Worm (Caenorhabditis elegans) whole organism, L4 larva: Measurements from ENCODE around the gene lips-1.

Experiments used
- F10B5.3 ChIP-seq: sonication (generic microtip); optimal IDR thresholded peaks from 2 replicates; lab custom pipeline; 2016; ENCODE audit warnings: mild to moderate bottlenecking, missing genetic modification characterization, missing compliant biosample characterization
- F26F4.8 ChIP-seq: fragments of 200-800 bp; sonication (Bioruptor generic); conservative IDR thresholded peaks from 2 replicates; pipeline ENCODE4 v1.3.6; 2022; ENCODE audit warnings: missing genetic modification characterization, missing compliant biosample characterization
- F49E8.2 ChIP-seq: sonication (generic microtip); optimal IDR thresholded peaks from 2 replicates; lab custom pipeline; 2016; ENCODE audit warnings: missing compliant biosample characterization, mild to moderate bottlenecking, missing genetic modification characterization, borderline replicate concordance
- T20F7.1 ChIP-seq: fragments of 200-800 bp; sonication (Bioruptor generic); optimal IDR thresholded peaks from 2 replicates; lab custom pipeline; 2018; ENCODE audit warnings: mild to moderate bottlenecking, missing genetic modification characterization, missing compliant biosample characterization
- ZK546.5 ChIP-seq, 2 experiments: sonication (generic microtip); optimal IDR thresholded peaks; 2 replicates each; lab custom pipeline; 2017; ENCODE audit warnings: missing biosample characterization in 2 of 2, missing genetic modification characterization in 2 of 2
- aha-1 ChIP-seq: fragments of 150-350 bp; peaks from one replicate; lab custom pipeline; 2014; ENCODE audit warnings: missing biosample characterization, missing genetic modification characterization
- attf-4 ChIP-seq: sonication (generic microtip); optimal IDR thresholded peaks from 3 replicates; lab custom pipeline; 2017; ENCODE audit warnings: missing biosample characterization, missing genetic modification characterization
- ceh-28 ChIP-seq: fragments of 150-350 bp; optimal IDR thresholded peaks from 2 replicates; lab custom pipeline; 2014; ENCODE audit warnings: missing biosample characterization, missing genetic modification reagents, missing genetic modification characterization
- ceh-32 ChIP-seq: sonication (generic microtip); optimal IDR thresholded peaks from 2 replicates; lab custom pipeline; 2016; ENCODE audit warnings: mild to moderate bottlenecking, missing genetic modification characterization, missing compliant biosample characterization; ENCODE audit not compliant: poor library complexity
- ceh-44 ChIP-seq: fragments of 200-800 bp; sonication (Bioruptor generic); IDR thresholded peaks from 2 replicates; pipeline ENCODE4 v1.3.6; 2022; ENCODE audit warnings: missing genetic modification reagents, missing genetic modification characterization, missing compliant biosample characterization
- ces-1 ChIP-seq: fragments of 150-350 bp; sonication (generic microtip); optimal IDR thresholded peaks from 4 replicates; lab custom pipeline; 2014; ENCODE audit warnings: missing biosample characterization, missing genetic modification reagents, missing genetic modification characterization
- daf-12 ChIP-seq: fragments of 150-350 bp; optimal IDR thresholded peaks from 2 replicates; lab custom pipeline; 2014; ENCODE audit warnings: missing biosample characterization, missing genetic modification reagents, missing genetic modification characterization
- daf-16 ChIP-seq, 3 experiments: sonication (generic microtip); optimal IDR thresholded peaks; 2 replicates each; lab custom pipeline; 2016 to 2017; ENCODE audit warnings: missing genetic modification characterization in 3 of 3, missing genetic modification reagents in 3 of 3, mild to moderate bottlenecking in 2 of 3, missing compliant biosample characterization in 2 of 3, missing biosample characterization in 1 of 3, moderate library complexity in 1 of 3
- dmd-8 ChIP-seq: fragments of 200-800 bp; sonication (Bioruptor generic); IDR thresholded peaks from 2 replicates; pipeline ENCODE4 v1.3.6; 2022; ENCODE audit warnings: missing genetic modification characterization, missing compliant biosample characterization
- dve-1 ChIP-seq: sonication (generic microtip); optimal IDR thresholded peaks from 2 replicates; lab custom pipeline; 2017; ENCODE audit warnings: antibody characterized with exemption, mild to moderate bottlenecking, missing genetic modification characterization, missing compliant biosample characterization; ENCODE audit not compliant: insufficient read depth
- fos-1 ChIP-seq: fragments of 150-350 bp; optimal IDR thresholded peaks from 2 replicates; lab custom pipeline; 2014; ENCODE audit warnings: missing biosample characterization, missing genetic modification characterization
- gei-8 ChIP-seq: fragments of 200-800 bp; sonication (Bioruptor generic); optimal IDR thresholded peaks from 2 replicates; lab custom pipeline; 2018; ENCODE audit warnings: mild to moderate bottlenecking, missing genetic modification characterization, missing compliant biosample characterization
- hif-1 ChIP-seq, 2 experiments: sonication (generic microtip); optimal IDR thresholded peaks; 2 replicates each; lab custom pipeline; 2016 to 2017; ENCODE audit warnings: missing compliant biosample characterization in 2 of 2, missing genetic modification characterization in 2 of 2, missing genetic modification reagents in 2 of 2, missing genotype in 2 of 2, mild to moderate bottlenecking in 1 of 2
- hlh-11 ChIP-seq: fragments of 200-800 bp; sonication (Bioruptor generic); optimal IDR thresholded peaks from 2 replicates; lab custom pipeline; 2018; ENCODE audit warnings: mild to moderate bottlenecking, missing genetic modification characterization, missing compliant biosample characterization
- hlh-30 ChIP-seq: sonication (generic microtip); optimal IDR thresholded peaks from 2 replicates; lab custom pipeline; 2017; ENCODE audit warnings: antibody characterized with exemption, mild to moderate bottlenecking, missing genetic modification characterization, missing compliant biosample characterization; ENCODE audit not compliant: insufficient read depth
- hmg-1.1 ChIP-seq: fragments of 200-800 bp; sonication (Bioruptor generic); IDR thresholded peaks from 2 replicates; pipeline ENCODE4 v1.3.6; 2022; ENCODE audit warnings: missing genetic modification reagents, missing genetic modification characterization, missing compliant biosample characterization
- jun-1 ChIP-seq: fragments of 150-350 bp; optimal IDR thresholded peaks from 2 replicates; lab custom pipeline; 2014; ENCODE audit warnings: missing biosample characterization, missing genetic modification reagents, missing genetic modification characterization
- lin-1 ChIP-seq: fragments of 200-800 bp; sonication (Bioruptor generic); IDR thresholded peaks from 2 replicates; pipeline ENCODE4 v1.3.6; 2022; ENCODE audit warnings: missing genetic modification reagents, missing genetic modification characterization, missing compliant biosample characterization
- lsy-2 ChIP-seq, 2 experiments: fragments of 150-350 bp in 1 of 2; sonication (generic microtip) in 1 of 2; optimal IDR thresholded peaks; 2 replicates each; lab custom pipeline; 2014 to 2017; ENCODE audit warnings: missing biosample characterization in 2 of 2, missing genetic modification characterization in 2 of 2
- mdl-1 ChIP-seq, 2 experiments: fragments of 150-350 bp in 1 of 2; sonication (generic microtip) in 1 of 2; optimal IDR thresholded peaks; 2 replicates each; lab custom pipeline; 2014 to 2017; ENCODE audit warnings: missing biosample characterization in 2 of 2, missing genetic modification characterization in 2 of 2
- mep-1 ChIP-seq: fragments of 150-350 bp; sonication (generic microtip); optimal IDR thresholded peaks from 3 replicates; lab custom pipeline; 2014; ENCODE audit warnings: missing biosample characterization, missing genetic modification characterization
- mxl-3 ChIP-seq: fragments of 200-800 bp; sonication (Bioruptor generic); optimal IDR thresholded peaks from 2 replicates; lab custom pipeline; 2018; ENCODE audit warnings: mild to moderate bottlenecking, missing genetic modification characterization, missing compliant biosample characterization
- nhr-10 ChIP-seq: fragments of 150-350 bp; optimal IDR thresholded peaks from 2 replicates; lab custom pipeline; 2014; ENCODE audit warnings: missing biosample characterization, missing genetic modification characterization
- nhr-102 ChIP-seq: sonication (generic microtip); optimal IDR thresholded peaks from 2 replicates; lab custom pipeline; 2016; ENCODE audit warnings: mild to moderate bottlenecking, missing genetic modification characterization, moderate library complexity, missing compliant biosample characterization
- nhr-25 ChIP-seq: sonication (generic microtip); optimal IDR thresholded peaks from 2 replicates; lab custom pipeline; 2017; ENCODE audit warnings: missing genetic modification characterization, mild to moderate bottlenecking, missing compliant biosample characterization, antibody characterized with exemption, moderate library complexity, borderline replicate concordance; ENCODE audit not compliant: insufficient read depth
- nhr-48 ChIP-seq: sonication (generic microtip); optimal IDR thresholded peaks from 2 replicates; lab custom pipeline; 2016; ENCODE audit warnings: mild to moderate bottlenecking, missing genetic modification characterization, missing compliant biosample characterization
- pha-4 ChIP-seq, 2 experiments: fragments of 150-350 bp in 1 of 2; fragments of 200-800 bp in 1 of 2; sonication (Bioruptor generic) in 1 of 2; IDR thresholded peaks in 1 of 2; optimal IDR thresholded peaks in 1 of 2; 2 replicates each; pipeline versions ENCODE4 v1.3.6 to Lab custom; 2014 to 2022; ENCODE audit warnings: missing genetic modification characterization in 2 of 2, missing genetic modification reagents in 2 of 2, missing biosample characterization in 1 of 2, missing compliant biosample characterization in 1 of 2
- php-3 ChIP-seq: fragments of 200-800 bp; sonication (Bioruptor generic); IDR thresholded peaks from 2 replicates; pipeline ENCODE4 v1.3.6; 2022; ENCODE audit warnings: missing genetic modification reagents, missing genetic modification characterization, missing compliant biosample characterization
- pqm-1 ChIP-seq: sonication (generic microtip); optimal IDR thresholded peaks from 2 replicates; lab custom pipeline; 2017; ENCODE audit warnings: missing biosample characterization, missing genetic modification characterization
- rbr-2 ChIP-seq: sonication (generic microtip); optimal IDR thresholded peaks from 2 replicates; lab custom pipeline; 2016; ENCODE audit warnings: missing genotype, missing genetic modification characterization, missing compliant biosample characterization
- sdz-12 ChIP-seq: fragments of 200-800 bp; sonication (Bioruptor generic); optimal IDR thresholded peaks from 2 replicates; lab custom pipeline; 2018; ENCODE audit warnings: mild to moderate bottlenecking, missing genetic modification characterization, missing compliant biosample characterization
- set-16 ChIP-seq: fragments of 200-800 bp; sonication (Bioruptor generic); IDR thresholded peaks from 2 replicates; pipeline ENCODE4 v1.3.6; 2022; ENCODE audit warnings: missing genetic modification reagents, missing genetic modification characterization, missing compliant biosample characterization
- skn-1 ChIP-seq: fragments of 150-350 bp; optimal IDR thresholded peaks from 2 replicates; lab custom pipeline; 2014; ENCODE audit warnings: missing biosample characterization, missing genetic modification characterization
- snpc-1.2 ChIP-seq: fragments of 200-800 bp; sonication (Bioruptor generic); IDR thresholded peaks from 2 replicates; pipeline ENCODE4 v1.3.6; 2022; ENCODE audit warnings: missing genetic modification reagents, missing genetic modification characterization, missing compliant biosample characterization
- tag-97 ChIP-seq: fragments of 200-800 bp; sonication (Bioruptor generic); IDR thresholded peaks from 2 replicates; pipeline ENCODE4 v1.3.6; 2022; ENCODE audit warnings: missing genetic modification characterization, missing compliant biosample characterization
- unc-130 ChIP-seq: sonication (generic microtip); optimal IDR thresholded peaks from 2 replicates; lab custom pipeline; 2016; ENCODE audit warnings: missing genetic modification reagents, missing genetic modification characterization, missing compliant biosample characterization
- unc-39 ChIP-seq: sonication (generic microtip); optimal IDR thresholded peaks from 2 replicates; lab custom pipeline; 2017; ENCODE audit warnings: missing biosample characterization, missing genetic modification characterization
- unc-62 ChIP-seq, 3 experiments: fragments of 150-350 bp in 1 of 3; sonication (generic microtip); optimal IDR thresholded peaks in 2 of 3; peaks in 1 of 3; 1 replicate in 1 of 3; 2 replicates in 2 of 3; lab custom pipeline; 2014 to 2017; ENCODE audit warnings: missing biosample characterization in 3 of 3, missing genetic modification characterization in 3 of 3, missing genetic modification reagents in 3 of 3, missing genotype in 1 of 3
- vab-7 ChIP-seq: fragments of 200-800 bp; sonication (Bioruptor generic); IDR thresholded peaks from 2 replicates; pipeline ENCODE4 v1.3.6; 2022; ENCODE audit warnings: missing genetic modification reagents, missing genetic modification characterization, missing compliant biosample characterization
- zag-1 ChIP-seq: fragments of 150-350 bp; optimal IDR thresholded peaks from 2 replicates; lab custom pipeline; 2014; ENCODE audit warnings: missing biosample characterization, missing genetic modification characterization
- zfp-2 ChIP-seq: sonication (generic microtip); optimal IDR thresholded peaks from 2 replicates; lab custom pipeline; 2016; ENCODE audit warnings: mild to moderate bottlenecking, missing genetic modification characterization, missing compliant biosample characterization
- zfp-3 ChIP-seq: fragments of 200-800 bp; sonication (Bioruptor generic); conservative IDR thresholded peaks from 2 replicates; pipeline ENCODE4 v1.3.6; 2022; ENCODE audit warnings: missing genetic modification reagents, missing genetic modification characterization, missing compliant biosample characterization
- zip-11 ChIP-seq: fragments of 200-800 bp; sonication (Bioruptor generic); IDR thresholded peaks from 2 replicates; pipeline ENCODE4 v1.3.6; 2022; ENCODE audit warnings: missing genetic modification characterization, missing compliant biosample characterization
- zip-2 ChIP-seq: fragments of 150-350 bp; optimal IDR thresholded peaks from 2 replicates; lab custom pipeline; 2014; ENCODE audit warnings: missing biosample characterization, missing genetic modification characterization

lips-1 gene

ce11 chrX:12523071-12523483 lies 30.5 kb downstream of the lips-1 start (continued):
- peak; percentile 68 for TF ChIP-seq mep-1 (tag; lab: Kevin White, UChicago)
- no peak for TF ChIP-seq zag-1 (tag; lab: Kevin White, UChicago)
- TF ChIP-seq vab-7 (GFP tag; lab: Robert Waterston, UW), result no peak
- peak; percentile 87 for TF ChIP-seq hlh-30 (tag; lab: Kevin White, UChicago)
- no peak for TF ChIP-seq unc-130 (GFP tag; lab: Kevin White, UChicago)
- no peak for TF ChIP-seq pqm-1
- TF ChIP-seq pha-4 (GFP tag; IDR thresholded peaks at IDR 0.05; lab: Robert Waterston, UW), result no peak
- no peak for TF ChIP-seq pha-4 (tag; optimal IDR thresholded peaks at IDR 0.05; lab: Kevin White, UChicago)
- no peak for TF ChIP-seq gei-8
- TF ChIP-seq ceh-32 (tag; lab: Kevin White, UChicago), result no peak
- TF ChIP-seq daf-16 (GFP tag; optimal IDR thresholded peaks at IDR 0.05; lab: Kevin White, UChicago), result no peak
- TF ChIP-seq daf-16 (tag; optimal IDR thresholded peaks at IDR 0.05; lab: Kevin White, UChicago), result no peak
- TF ChIP-seq lsy-2 (tag; optimal IDR thresholded peaks at IDR 0.05; lab: Kevin White, UChicago), result peak; percentile 31 to 72
- TF ChIP-seq attf-4 (tag; lab: Kevin White, UChicago), result no peak
- peak; percentile 95 for TF ChIP-seq aha-1 (tag; lab: Kevin White, UChicago)
- TF ChIP-seq zfp-3, result no peak
- TF ChIP-seq nhr-10 (tag; lab: Kevin White, UChicago), result peak; percentile 65
- TF ChIP-seq ceh-28 (tag; lab: Kevin White, UChicago), result no peak
- no peak for TF ChIP-seq php-3 (GFP tag; lab: Robert Waterston, UW)
- TF ChIP-seq nhr-102 (tag; lab: Kevin White, UChicago), result peak; percentile 22
- TF ChIP-seq sdz-12, result no peak
- no peak for TF ChIP-seq lin-1 (GFP tag; lab: Robert Waterston, UW)
- peak; percentile 82 for TF ChIP-seq hlh-11
- no peak for TF ChIP-seq set-16
- no peak for TF ChIP-seq zip-2 (tag; lab: Kevin White, UChicago)
- no peak for TF ChIP-seq zfp-2 (tag; lab: Kevin White, UChicago)
- TF ChIP-seq daf-12 (tag; lab: Kevin White, UChicago), result no peak
- no peak for TF ChIP-seq unc-39
- TF ChIP-seq tag-97 (GFP tag; lab: Robert Waterston, UW), result no peak
- TF ChIP-seq ces-1 (GFP tag; lab: Kevin White, UChicago), result no peak
- TF ChIP-seq nhr-25 (tag; lab: Kevin White, UChicago), result peak; percentile 56
- TF ChIP-seq fos-1 (tag; lab: Kevin White, UChicago), result no peak
- TF ChIP-seq mxl-3 (GFP tag; lab: Kevin White, UChicago), result peak; percentile 85
- no peak for TF ChIP-seq dmd-8 (GFP tag; lab: Robert Waterston, UW)
- TF ChIP-seq jun-1 (tag; lab: Kevin White, UChicago), result no peak
- peak; percentile 50; the same call in 1 of the 2 replicates for TF ChIP-seq hmg-1.1 (GFP tag; lab: Robert Waterston, UW)
- no peak for TF ChIP-seq T20F7.1 (GFP tag; lab: Kevin White, UChicago)
- TF ChIP-seq F49E8.2 (tag; lab: Kevin White, UChicago), result no peak
- no peak for TF ChIP-seq ceh-44 (GFP tag; lab: Robert Waterston, UW)
- no peak for TF ChIP-seq rbr-2
- peak in 1 of 2 experiments; percentile 53 for TF ChIP-seq hif-1 (tag; optimal IDR thresholded peaks at IDR 0.05; lab: Kevin White, UChicago)
- no peak for TF ChIP-seq F10B5.3 (tag; lab: Kevin White, UChicago)
- TF ChIP-seq dve-1, result peak; percentile 45
- no peak for TF ChIP-seq F26F4.8 (GFP tag; lab: Robert Waterston, UW)
- no peak for TF ChIP-seq ZK546.5 (tag; optimal IDR thresholded peaks at IDR 0.05; lab: Kevin White, UChicago)
- peak in 1 of 2 experiments; percentile 96 for TF ChIP-seq unc-62 (GFP tag; optimal IDR thresholded peaks at IDR 0.05 in 1 of 2; lab: Kevin White, UChicago)
- no peak for TF ChIP-seq unc-62 (tag; optimal IDR thresholded peaks at IDR 0.05; lab: Kevin White, UChicago)
- TF ChIP-seq skn-1 (tag; lab: Kevin White, UChicago), result no peak
- peak; percentile 10 to 65 for TF ChIP-seq mdl-1 (tag; optimal IDR thresholded peaks at IDR 0.05; lab: Kevin White, UChicago)
- TF ChIP-seq snpc-1.2 (GFP tag; lab: Robert Waterston, UW), result no peak
- peak; percentile 81 for TF ChIP-seq nhr-48 (tag; lab: Kevin White, UChicago)
- no peak for TF ChIP-seq zip-11 (GFP tag; lab: Robert Waterston, UW)
